Worm (Caenorhabditis elegans) whole organism, L3 larva: Measurements from ENCODE around the gene fbxa-96.

Experiments used
- ZK546.5 ChIP-seq: sonication (generic microtip); optimal IDR thresholded peaks from 2 replicates; lab custom pipeline; 2017; ENCODE audit warnings: missing biosample characterization, missing genetic modification characterization
- aly-2 ChIP-seq: fragments of 150-350 bp; optimal IDR thresholded peaks from 2 replicates; lab custom pipeline; 2014; ENCODE audit warnings: missing biosample characterization, missing genetic modification characterization
- ama-1 ChIP-seq: fragments of 150-350 bp; optimal IDR thresholded peaks from 2 replicates; lab custom pipeline; 2018
- ceh-16 ChIP-seq: sonication (generic microtip); optimal IDR thresholded peaks from 2 replicates; lab custom pipeline; 2017; ENCODE audit warnings: missing biosample characterization, missing genetic modification characterization
- ceh-82 ChIP-seq: fragments of 150-350 bp; optimal IDR thresholded peaks from 2 replicates; lab custom pipeline; 2014; ENCODE audit warnings: missing biosample characterization, missing genetic modification characterization
- ceh-9 ChIP-seq: sonication (generic microtip); optimal IDR thresholded peaks from 2 replicates; lab custom pipeline; 2018; ENCODE audit warnings: missing biosample characterization, missing genetic modification characterization
- egl-27 ChIP-seq: sonication (generic microtip); optimal IDR thresholded peaks from 4 replicates; lab custom pipeline; 2017; ENCODE audit warnings: missing biosample characterization, missing genetic modification reagents, missing genetic modification characterization
- egl-5 ChIP-seq: fragments of 150-350 bp; optimal IDR thresholded peaks from 2 replicates; lab custom pipeline; 2017; ENCODE audit warnings: missing biosample characterization, missing genetic modification reagents, missing genetic modification characterization, inconsistent platforms
- elt-2 ChIP-seq: sonication (generic microtip); optimal IDR thresholded peaks from 2 replicates; lab custom pipeline; 2016; ENCODE audit warnings: missing genetic modification reagents, mild to moderate bottlenecking, missing genetic modification characterization, missing compliant biosample characterization
- elt-3 ChIP-seq, 3 experiments: fragments of 150-350 bp in 1 of 3; sonication (generic microtip) in 2 of 3; optimal IDR thresholded peaks; 2 replicates in 2 of 3; 4 replicates in 1 of 3; lab custom pipeline; 2014 to 2017; ENCODE audit warnings: missing biosample characterization in 3 of 3, missing genetic modification characterization in 3 of 3
- eor-1 ChIP-seq, 2 experiments: fragments of 150-350 bp; optimal IDR thresholded peaks; 2 replicates each; lab custom pipeline; 2014 to 2018; ENCODE audit warnings: missing biosample characterization in 2 of 2, missing genetic modification characterization in 2 of 2
- fkh-10 ChIP-seq: sonication (generic microtip); optimal IDR thresholded peaks from 2 replicates; lab custom pipeline; 2017; ENCODE audit warnings: missing biosample characterization, missing genetic modification reagents, missing genetic modification characterization
- fos-1 ChIP-seq: fragments of 150-350 bp; optimal IDR thresholded peaks from 2 replicates; lab custom pipeline; 2014; ENCODE audit warnings: missing biosample characterization, missing genetic modification characterization
- hmg-11 ChIP-seq: sonication (generic microtip); optimal IDR thresholded peaks from 2 replicates; lab custom pipeline; 2016; ENCODE audit warnings: missing genetic modification characterization, missing compliant biosample characterization
- jun-1 ChIP-seq: fragments of 150-350 bp; optimal IDR thresholded peaks from 2 replicates; lab custom pipeline; 2014; ENCODE audit warnings: missing biosample characterization, missing genetic modification reagents, missing genetic modification characterization
- lin-15B ChIP-seq: fragments of 150-350 bp; optimal IDR thresholded peaks from 2 replicates; lab custom pipeline; 2014; ENCODE audit warnings: missing biosample characterization, missing genetic modification characterization
- mdl-1 ChIP-seq: fragments of 150-350 bp; optimal IDR thresholded peaks from 2 replicates; lab custom pipeline; 2014; ENCODE audit warnings: missing biosample characterization, missing genetic modification characterization
- nfya-1 ChIP-seq: sonication (generic microtip); optimal IDR thresholded peaks from 2 replicates; lab custom pipeline; 2017; ENCODE audit warnings: missing genetic modification characterization, mild to moderate bottlenecking, missing compliant biosample characterization, antibody characterized with exemption, moderate library complexity; ENCODE audit not compliant: insufficient read depth
- nhr-11 ChIP-seq: fragments of 150-350 bp; optimal IDR thresholded peaks from 2 replicates; lab custom pipeline; 2014; ENCODE audit warnings: missing biosample characterization, missing genetic modification characterization
- nhr-12 ChIP-seq: fragments of 150-350 bp; optimal IDR thresholded peaks from 2 replicates; lab custom pipeline; 2014; ENCODE audit warnings: missing biosample characterization, missing genetic modification characterization
- nhr-237 ChIP-seq: fragments of 150-350 bp; optimal IDR thresholded peaks from 2 replicates; lab custom pipeline; 2014; ENCODE audit warnings: missing biosample characterization, missing genetic modification characterization
- nhr-25 ChIP-seq: sonication (generic microtip); optimal IDR thresholded peaks from 2 replicates; lab custom pipeline; 2017; ENCODE audit warnings: missing biosample characterization, missing genetic modification characterization
- nhr-28 ChIP-seq: fragments of 150-350 bp; optimal IDR thresholded peaks from 2 replicates; lab custom pipeline; 2014; ENCODE audit warnings: missing biosample characterization, missing genetic modification characterization
- nhr-43 ChIP-seq: sonication (generic microtip); optimal IDR thresholded peaks from 2 replicates; lab custom pipeline; 2016; ENCODE audit warnings: mild to moderate bottlenecking, missing genetic modification characterization, missing compliant biosample characterization; ENCODE audit not compliant: poor library complexity, severe bottlenecking
- nhr-67 ChIP-seq: fragments of 150-350 bp; optimal IDR thresholded peaks from 2 replicates; lab custom pipeline; 2014; ENCODE audit warnings: missing biosample characterization, missing genetic modification characterization
- nhr-77 ChIP-seq: fragments of 150-350 bp; optimal IDR thresholded peaks from 2 replicates; lab custom pipeline; 2014; ENCODE audit warnings: missing biosample characterization, missing genetic modification characterization
- pqm-1 ChIP-seq: fragments of 150-350 bp; optimal IDR thresholded peaks from 2 replicates; lab custom pipeline; 2017; ENCODE audit warnings: missing biosample characterization, missing genetic modification characterization, inconsistent platforms
- sea-2 ChIP-seq: fragments of 150-350 bp; sonication (generic microtip); optimal IDR thresholded peaks from 4 replicates; lab custom pipeline; 2014; ENCODE audit warnings: missing biosample characterization, missing genetic modification reagents, missing genetic modification characterization
- snpc-4 ChIP-seq: fragments of 150-350 bp; optimal IDR thresholded peaks from 2 replicates; lab custom pipeline; 2014; ENCODE audit warnings: missing biosample characterization, missing genetic modification characterization
- tbx-2 ChIP-seq: sonication (generic microtip); optimal IDR thresholded peaks from 2 replicates; lab custom pipeline; 2016; ENCODE audit warnings: mild to moderate bottlenecking, missing genetic modification characterization, missing compliant biosample characterization
- unc-39 ChIP-seq: sonication (generic microtip); optimal IDR thresholded peaks from 4 replicates; lab custom pipeline; 2017; ENCODE audit warnings: missing biosample characterization, missing genetic modification characterization
- unc-62 ChIP-seq: fragments of 150-350 bp; sonication (generic microtip); optimal IDR thresholded peaks from 4 replicates; lab custom pipeline; 2014; ENCODE audit warnings: missing biosample characterization, missing genetic modification reagents, missing genetic modification characterization
- ztf-11 ChIP-seq: fragments of 150-350 bp; optimal IDR thresholded peaks from 2 replicates; lab custom pipeline; 2014; ENCODE audit warnings: missing biosample characterization, missing genetic modification characterization

fbxa-96 gene

DNA sequence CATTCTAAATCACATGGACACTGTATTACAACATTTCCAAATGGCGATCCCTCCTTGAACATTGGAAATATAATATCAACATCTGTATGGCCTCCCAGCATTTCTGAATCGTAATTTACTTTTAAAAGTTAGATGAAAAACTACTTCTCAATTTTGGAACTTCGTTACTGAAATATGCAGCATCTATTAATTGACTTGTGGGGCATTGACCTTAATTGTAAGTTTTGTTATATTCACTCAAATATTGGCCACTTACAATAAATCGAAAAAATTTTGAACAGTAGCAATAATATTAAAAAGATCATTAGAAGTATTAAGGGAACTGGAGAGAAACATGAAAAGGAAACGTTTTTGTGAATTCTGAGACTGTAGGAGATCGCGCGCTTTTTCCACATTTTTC, 9.0 kb upstream of the fbxa-96 start, which contains the start of gene mam-6:
Gene mam-6, minus strand, starts transcription at position 101 of the 400 bp plus-strand sequence.
- TF ChIP-seq ama-1 (no peak), nfya-1 (tag; lab: Kevin White, UChicago) (no peak), ceh-82 (tag; lab: Kevin White, UChicago) (no peak), ceh-9 (tag; lab: Kevin White, UChicago) (no peak), aly-2 (no peak), tbx-2 (tag; lab: Kevin White, UChicago) (no peak), nhr-12 (tag; lab: Kevin White, UChicago) (no peak), elt-3 (tag; optimal IDR thresholded peaks at IDR 0.05; lab: Kevin White, UChicago) (no peak), mdl-1 (no peak), fkh-10 (GFP tag; lab: Kevin White, UChicago) (no peak), egl-27 (tag; lab: Kevin White, UChicago) (no peak), unc-39 (tag; lab: Kevin White, UChicago) (no peak), unc-62 (GFP tag; lab: Kevin White, UChicago) (no peak), snpc-4 (tag; lab: Kevin White, UChicago) (no peak), ceh-16 (tag; lab: Kevin White, UChicago) (no peak), hmg-11 (tag; lab: Kevin White, UChicago) (no peak), lin-15B (no peak), nhr-67 (tag; lab: Kevin White, UChicago) (no peak), elt-2 (tag; lab: Kevin White, UChicago) (no peak), nhr-43 (tag; lab: Kevin White, UChicago) (no peak)

DNA sequence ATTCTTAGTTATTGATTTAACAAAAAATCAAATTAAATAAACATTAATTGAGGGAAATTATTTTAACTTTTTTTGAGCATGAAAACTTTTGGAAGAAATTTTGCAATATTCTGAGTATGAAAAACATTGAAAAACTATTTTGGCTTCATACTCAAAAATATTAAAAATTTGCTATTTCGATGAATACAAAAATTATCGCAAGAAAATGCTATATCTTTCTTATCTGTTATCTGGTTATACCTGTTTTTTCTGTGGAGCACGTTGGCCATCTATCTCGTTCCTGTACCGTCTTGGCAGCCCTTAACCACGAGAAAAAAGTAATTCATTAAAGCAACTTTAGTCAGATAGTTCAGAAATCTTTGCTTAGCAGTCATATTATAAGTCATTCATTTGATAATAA, 2.3 kb downstream of the fbxa-96 start:
- no peak for TF ChIP-seq eor-1 (tag; optimal IDR thresholded peaks at IDR 0.05; lab: Kevin White, UChicago)
- no peak for TF ChIP-seq nhr-237 (tag; lab: Kevin White, UChicago)
- no peak for TF ChIP-seq nhr-28 (tag; lab: Kevin White, UChicago)
- no peak for TF ChIP-seq jun-1 (tag; lab: Kevin White, UChicago)
- TF ChIP-seq sea-2 (GFP tag; lab: Kevin White, UChicago): no peak
- no peak for TF ChIP-seq nfya-1 (tag; lab: Kevin White, UChicago)

DNA sequence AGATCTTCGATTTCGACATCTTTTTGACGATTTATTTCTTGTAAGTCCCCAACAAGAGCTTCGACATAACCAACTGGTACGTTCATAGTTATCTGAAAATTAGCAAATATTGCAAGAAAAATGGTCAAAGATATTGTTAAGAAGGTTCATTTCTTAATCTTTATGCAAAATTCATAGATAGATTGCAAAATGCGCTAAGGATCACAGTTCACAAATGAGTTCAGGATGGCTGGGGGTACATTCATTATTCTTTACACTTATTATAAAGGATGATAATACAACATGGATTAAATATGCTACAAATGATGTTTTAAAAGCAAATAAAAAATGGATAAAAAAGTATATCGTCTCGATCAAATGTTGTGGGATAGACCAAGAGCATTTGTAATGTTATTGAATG, 3.5 kb downstream of the fbxa-96 start, which contains the start of gene H03G16.5:
Gene H03G16.5, minus strand, starts transcription at position 101 of the 400 bp plus-strand sequence.
- TF ChIP-seq fos-1 (tag; lab: Kevin White, UChicago): no peak
- TF ChIP-seq ZK546.5: no peak
- TF ChIP-seq nhr-237 (tag; lab: Kevin White, UChicago): no peak
- TF ChIP-seq pqm-1 (tag; lab: Kevin White, UChicago): no peak
- no peak for TF ChIP-seq egl-5 (tag; lab: Kevin White, UChicago)
- no peak for TF ChIP-seq aly-2
- no peak for TF ChIP-seq nhr-43 (tag; lab: Kevin White, UChicago)
- no peak for TF ChIP-seq nhr-11 (tag; lab: Kevin White, UChicago)
- no peak for TF ChIP-seq tbx-2 (tag; lab: Kevin White, UChicago)

DNA sequence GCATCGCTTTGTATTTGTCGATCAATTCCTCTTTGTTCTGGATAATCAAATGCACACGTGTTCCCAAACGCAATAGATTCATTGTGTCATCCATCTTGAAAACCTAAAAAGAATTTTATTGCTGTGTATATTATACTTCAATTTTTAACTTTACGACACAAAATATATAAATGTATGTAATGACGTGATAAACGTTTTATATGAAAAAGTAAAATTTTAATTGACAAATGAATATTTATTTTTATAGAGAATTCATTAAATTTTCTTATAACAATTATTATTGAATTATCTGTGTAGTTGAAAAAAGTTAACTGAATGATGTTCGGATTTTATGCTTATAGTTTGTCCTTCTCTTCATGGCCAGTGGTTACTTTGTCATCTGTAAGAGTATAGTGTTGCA, 4.3 kb downstream of the fbxa-96 start, which contains the start of gene H03G16.7:
Gene H03G16.7, minus strand, starts transcription at position 101 of the 400 bp plus-strand sequence.
- TF ChIP-seq ztf-11 (tag; lab: Kevin White, UChicago): no peak
- no peak for TF ChIP-seq nhr-28 (tag; lab: Kevin White, UChicago)
- TF ChIP-seq fkh-10 (GFP tag; lab: Kevin White, UChicago): no peak
- TF ChIP-seq elt-3 (tag; optimal IDR thresholded peaks at IDR 0.05; lab: Kevin White, UChicago): no peak
- TF ChIP-seq egl-5 (tag; lab: Kevin White, UChicago): no peak
- no peak for TF ChIP-seq hmg-11 (tag; lab: Kevin White, UChicago)
- TF ChIP-seq ama-1: no peak
- no peak for TF ChIP-seq ceh-9 (tag; lab: Kevin White, UChicago)
- no peak for TF ChIP-seq jun-1 (tag; lab: Kevin White, UChicago)
- TF ChIP-seq nhr-77: no peak
- TF ChIP-seq eor-1 (tag; optimal IDR thresholded peaks at IDR 0.05; lab: Kevin White, UChicago): no peak
- TF ChIP-seq ZK546.5: no peak
- no peak for TF ChIP-seq pqm-1 (tag; lab: Kevin White, UChicago)
- no peak for TF ChIP-seq nhr-67 (tag; lab: Kevin White, UChicago)
- no peak for TF ChIP-seq nhr-25 (tag; lab: Kevin White, UChicago)
- no peak for TF ChIP-seq aly-2
- TF ChIP-seq sea-2 (GFP tag; lab: Kevin White, UChicago): no peak
- TF ChIP-seq, all 47 proteins: peak for 0
